Worm (Caenorhabditis elegans): ENCODE results near the gene Y66C5A.1.

ce11 chrX:14495785-14496184 lies 40.5 kb upstream of the Y66C5A.1 start, which contains the start of gene ztf-14:
- TF ChIP-seq him-1 (tag; optimal IDR thresholded peaks at IDR 0.05) (no peak), dao-5 (tag; optimal IDR thresholded peaks at IDR 0.05) (no peak)
